Worm (Caenorhabditis elegans) whole organism, young adult: ENCODE measurements around the gene srlf-15.

Experiments
- Y53F4B.3 ChIP-seq: fragments of 200-800 bp; sonication (Bioruptor generic); IDR thresholded peaks from 2 replicates; pipeline ENCODE4 v1.3.6; 2022; ENCODE audit warnings: missing genetic modification reagents, missing genetic modification characterization, missing compliant biosample characterization
- cebp-2 ChIP-seq: fragments of 200-800 bp; sonication (Bioruptor generic); IDR thresholded peaks from 2 replicates; pipeline ENCODE4 v1.3.6; 2022; ENCODE audit warnings: missing genetic modification characterization, missing compliant biosample characterization
- ceh-58 ChIP-seq: fragments of 200-800 bp; sonication (Bioruptor generic); IDR thresholded peaks from 2 replicates; pipeline ENCODE4 v1.3.6; 2022; ENCODE audit warnings: missing genetic modification characterization, missing compliant biosample characterization
- gei-17 ChIP-seq: fragments of 200-800 bp; sonication (Bioruptor generic); optimal IDR thresholded peaks from 2 replicates; lab custom pipeline; 2018; ENCODE audit warnings: mild to moderate bottlenecking, missing genetic modification characterization, missing compliant biosample characterization
- hmg-1.2 ChIP-seq: fragments of 200-800 bp; sonication (Bioruptor generic); IDR thresholded peaks from 2 replicates; pipeline ENCODE4 v1.3.6; 2022; ENCODE audit warnings: missing genetic modification reagents, missing genetic modification characterization, missing compliant biosample characterization
- hmg-20 ChIP-seq: fragments of 200-800 bp; sonication (Bioruptor generic); IDR thresholded peaks from 2 replicates; pipeline ENCODE4 v1.3.6; 2022; ENCODE audit warnings: missing genetic modification reagents, missing genetic modification characterization, missing compliant biosample characterization
- lin-40 ChIP-seq: sonication (generic microtip); optimal IDR thresholded peaks from 2 replicates; lab custom pipeline; 2016; ENCODE audit warnings: missing genetic modification characterization, mild to moderate bottlenecking, missing compliant biosample characterization, missing genotype, missing genetic modification reagents
- madf-6 ChIP-seq: fragments of 200-800 bp; sonication (Bioruptor generic); IDR thresholded peaks from 2 replicates; pipeline ENCODE4 v1.3.6; 2022; ENCODE audit warnings: missing genetic modification reagents, missing genetic modification characterization, missing compliant biosample characterization
- mxl-1 ChIP-seq: sonication (generic microtip); optimal IDR thresholded peaks from 2 replicates; lab custom pipeline; 2016; ENCODE audit warnings: missing genetic modification characterization, missing compliant biosample characterization
- pha-4 ChIP-seq: fragments of 150-350 bp; sonication (generic microtip); optimal IDR thresholded peaks from 2 replicates; lab custom pipeline; 2014; ENCODE audit warnings: missing biosample characterization, missing genetic modification reagents, missing genetic modification characterization
- somi-1 ChIP-seq: fragments of 200-800 bp; sonication (Bioruptor generic); optimal IDR thresholded peaks from 2 replicates; lab custom pipeline; 2018; ENCODE audit warnings: mild to moderate bottlenecking, missing genetic modification characterization, missing compliant biosample characterization
- unc-62 ChIP-seq: fragments of 150-350 bp; optimal IDR thresholded peaks from 2 replicates; lab custom pipeline; 2014; ENCODE audit warnings: missing biosample characterization, missing genetic modification reagents, missing genetic modification characterization

DNA sequence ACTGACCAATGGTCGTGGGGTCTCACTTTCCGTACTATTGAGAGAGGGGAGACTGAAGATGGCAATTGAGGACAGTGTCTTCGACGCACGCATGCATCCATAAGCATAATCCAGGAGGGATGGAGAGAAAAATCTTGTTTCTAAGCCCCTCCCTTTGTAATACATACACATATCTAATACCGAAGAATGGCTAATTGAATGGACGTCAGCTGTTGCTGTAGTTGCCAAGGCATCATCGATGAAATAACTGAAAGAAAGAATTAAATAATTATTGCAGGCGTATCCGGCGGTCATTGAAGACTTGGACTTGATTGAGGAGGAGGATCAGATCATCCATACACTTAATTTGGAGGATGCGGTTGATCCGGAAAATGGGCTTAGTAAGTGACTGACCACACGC is 10.3 kb upstream of the srlf-15 start, which contains the start of gene F33A8.7:
- TF ChIP-seq madf-6 (no peak), lin-40 (tag; lab: Kevin White, UChicago) (no peak), hmg-1.2 (no peak), pha-4 (no peak), unc-62 (no peak), somi-1 (GFP tag; lab: Kevin White, UChicago) (no peak), cebp-2 (GFP tag; lab: Robert Waterston, UW) (no peak), mxl-1 (tag; lab: Kevin White, UChicago) (no peak), gei-17 (GFP tag; lab: Kevin White, UChicago) (no peak), Y53F4B.3 (GFP tag; lab: Robert Waterston, UW) (no peak), ceh-58 (GFP tag; lab: Robert Waterston, UW) (no peak), hmg-20 (no peak)
